Worm (Caenorhabditis elegans) whole organism, L3 larva: Measurements from ENCODE around the gene T28A11.17.

ENCODE experiments used
- ZK546.5 ChIP-seq: sonication (generic microtip); optimal IDR thresholded peaks from 2 replicates; lab custom pipeline; 2017; ENCODE audit warnings: missing biosample characterization, missing genetic modification characterization
- ceh-9 ChIP-seq: sonication (generic microtip); optimal IDR thresholded peaks from 2 replicates; lab custom pipeline; 2018; ENCODE audit warnings: missing biosample characterization, missing genetic modification characterization
- egl-27 ChIP-seq: sonication (generic microtip); optimal IDR thresholded peaks from 4 replicates; lab custom pipeline; 2017; ENCODE audit warnings: missing biosample characterization, missing genetic modification reagents, missing genetic modification characterization
- elt-1 ChIP-seq: fragments of 150-350 bp; optimal IDR thresholded peaks from 2 replicates; lab custom pipeline; 2014; ENCODE audit warnings: missing biosample characterization, missing genetic modification characterization
- eor-1 ChIP-seq, 2 experiments: fragments of 150-350 bp; optimal IDR thresholded peaks; 2 replicates each; lab custom pipeline; 2014 to 2018; ENCODE audit warnings: missing biosample characterization in 2 of 2, missing genetic modification characterization in 2 of 2
- fkh-10 ChIP-seq: sonication (generic microtip); optimal IDR thresholded peaks from 2 replicates; lab custom pipeline; 2017; ENCODE audit warnings: missing biosample characterization, missing genetic modification reagents, missing genetic modification characterization
- fos-1 ChIP-seq: fragments of 150-350 bp; optimal IDR thresholded peaks from 2 replicates; lab custom pipeline; 2014; ENCODE audit warnings: missing biosample characterization, missing genetic modification characterization
- nfya-1 ChIP-seq: sonication (generic microtip); optimal IDR thresholded peaks from 2 replicates; lab custom pipeline; 2017; ENCODE audit warnings: missing genetic modification characterization, mild to moderate bottlenecking, missing compliant biosample characterization, antibody characterized with exemption, moderate library complexity; ENCODE audit not compliant: insufficient read depth
- nhr-11 ChIP-seq: fragments of 150-350 bp; optimal IDR thresholded peaks from 2 replicates; lab custom pipeline; 2014; ENCODE audit warnings: missing biosample characterization, missing genetic modification characterization
- nhr-12 ChIP-seq: fragments of 150-350 bp; optimal IDR thresholded peaks from 2 replicates; lab custom pipeline; 2014; ENCODE audit warnings: missing biosample characterization, missing genetic modification characterization
- nhr-23 ChIP-seq: fragments of 150-350 bp; optimal IDR thresholded peaks from 2 replicates; lab custom pipeline; 2014; ENCODE audit warnings: missing biosample characterization, missing genetic modification reagents, missing genetic modification characterization
- nhr-237 ChIP-seq: fragments of 150-350 bp; optimal IDR thresholded peaks from 2 replicates; lab custom pipeline; 2014; ENCODE audit warnings: missing biosample characterization, missing genetic modification characterization
- nhr-25 ChIP-seq: sonication (generic microtip); optimal IDR thresholded peaks from 2 replicates; lab custom pipeline; 2017; ENCODE audit warnings: missing biosample characterization, missing genetic modification characterization
- nhr-67 ChIP-seq: fragments of 150-350 bp; optimal IDR thresholded peaks from 2 replicates; lab custom pipeline; 2014; ENCODE audit warnings: missing biosample characterization, missing genetic modification characterization
- pha-4 ChIP-seq: fragments of 150-350 bp; optimal IDR thresholded peaks from 2 replicates; lab custom pipeline; 2014; ENCODE audit warnings: missing biosample characterization, missing genetic modification reagents, missing genetic modification characterization
- sea-2 ChIP-seq: fragments of 150-350 bp; sonication (generic microtip); optimal IDR thresholded peaks from 4 replicates; lab custom pipeline; 2014; ENCODE audit warnings: missing biosample characterization, missing genetic modification reagents, missing genetic modification characterization
- snpc-4 ChIP-seq: fragments of 150-350 bp; optimal IDR thresholded peaks from 2 replicates; lab custom pipeline; 2014; ENCODE audit warnings: missing biosample characterization, missing genetic modification characterization
- tbx-2 ChIP-seq: sonication (generic microtip); optimal IDR thresholded peaks from 2 replicates; lab custom pipeline; 2016; ENCODE audit warnings: mild to moderate bottlenecking, missing genetic modification characterization, missing compliant biosample characterization
- unc-39 ChIP-seq: sonication (generic microtip); optimal IDR thresholded peaks from 4 replicates; lab custom pipeline; 2017; ENCODE audit warnings: missing biosample characterization, missing genetic modification characterization
- zag-1 ChIP-seq: fragments of 150-350 bp; optimal IDR thresholded peaks from 2 replicates; lab custom pipeline; 2014; ENCODE audit warnings: missing biosample characterization, missing genetic modification characterization
- ztf-4 ChIP-seq: fragments of 150-350 bp; optimal IDR thresholded peaks from 2 replicates; lab custom pipeline; 2014; ENCODE audit warnings: missing biosample characterization, missing genetic modification characterization

The T28A11.17 gene

ce11 chrV:3227373-3227772 lies 38.7 kb downstream of the T28A11.17 start, which contains the start of gene K08D9.2:
Gene K08D9.2 (plus strand): TSS chrV:3227673.
- no peak for TF ChIP-seq unc-39 (tag; lab: Kevin White, UChicago)
- TF ChIP-seq zag-1, result no peak
- no peak for TF ChIP-seq nhr-11 (tag; lab: Kevin White, UChicago)
- TF ChIP-seq nhr-237 (tag; lab: Kevin White, UChicago), result no peak
- no peak for TF ChIP-seq ZK546.5 (tag; lab: Kevin White, UChicago)
- TF ChIP-seq sea-2, result no peak
- TF ChIP-seq eor-1 (tag; optimal IDR thresholded peaks at IDR 0.05; lab: Kevin White, UChicago), result no peak
- TF ChIP-seq nhr-12 (tag; lab: Kevin White, UChicago), result no peak
- TF ChIP-seq nhr-67 (tag; lab: Kevin White, UChicago), result no peak
- no peak for TF ChIP-seq ztf-4 (tag; lab: Kevin White, UChicago)
- no peak for TF ChIP-seq nhr-25 (tag; lab: Kevin White, UChicago)
- TF ChIP-seq pha-4, result no peak
- no peak for TF ChIP-seq nfya-1 (tag; lab: Kevin White, UChicago)
- TF ChIP-seq fkh-10 (GFP tag; lab: Kevin White, UChicago), result no peak
- TF ChIP-seq tbx-2 (tag; lab: Kevin White, UChicago), result no peak
- no peak for TF ChIP-seq fos-1 (tag; lab: Kevin White, UChicago)
- TF ChIP-seq snpc-4 (tag; lab: Kevin White, UChicago), result no peak

- no peak for TF ChIP-seq nhr-23 (tag; lab: Kevin White, UChicago)
- no peak for TF ChIP-seq egl-27 (tag; lab: Kevin White, UChicago)
- TF ChIP-seq ceh-9 (tag; lab: Kevin White, UChicago), result no peak
- no peak for TF ChIP-seq elt-1 (tag; lab: Kevin White, UChicago)
- TF ChIP-seq, all 47 proteins: peak for 0
Observed at ce11 chrV:3218604-3219003, 47.5 kb downstream of the T28A11.17 start.
